Fruit fly (Drosophila melanogaster) whole organism, prepupa: ENCODE results near the gene CG5645.
A peak's percentile ranks its signal among the peaks of the same experiment; 100 is the strongest.

Source experiments
- Blimp-1 ChIP-seq: fragments of 200-800 bp; sonication (Bioruptor generic); optimal IDR thresholded peaks from 3 replicates; lab custom pipeline; 2017; ENCODE audit warnings: missing biosample characterization, missing genetic modification characterization, mild to moderate bottlenecking, moderate library complexity, missing genetic modification reagents
- CG10631 ChIP-seq: fragments of 200-800 bp; sonication (Bioruptor generic); optimal IDR thresholded peaks from 2 replicates; lab custom pipeline; 2016; ENCODE audit warnings: missing biosample characterization, missing genetic modification characterization
- CG11294 ChIP-seq: fragments of 200-800 bp; sonication (Bioruptor generic); IDR thresholded peaks from 2 replicates; pipeline ENCODE4 v1.3.6; 2022; ENCODE audit warnings: missing biosample characterization, missing genetic modification characterization
- CG11762 ChIP-seq: fragments of 200-800 bp; sonication (Bioruptor generic); optimal IDR thresholded peaks from 3 replicates; lab custom pipeline; 2016; ENCODE audit warnings: missing biosample characterization, missing genetic modification characterization; ENCODE audit not compliant: insufficient read depth
- CG15336 ChIP-seq: fragments of 200-800 bp; sonication (Bioruptor generic); IDR thresholded peaks from 2 replicates; pipeline ENCODE4 v1.3.6; 2022; ENCODE audit warnings: missing biosample characterization, missing genetic modification characterization
- CG1621 ChIP-seq: fragments of 200-800 bp; sonication (Bioruptor generic); optimal IDR thresholded peaks from 3 replicates; lab custom pipeline; 2018; ENCODE audit warnings: missing biosample characterization, mild to moderate bottlenecking, missing genetic modification characterization
- CG16779 ChIP-seq: fragments of 200-800 bp; sonication (Bioruptor generic); optimal IDR thresholded peaks from 3 replicates; lab custom pipeline; 2017; ENCODE audit warnings: missing biosample characterization, mild to moderate bottlenecking, missing genetic modification characterization
- CG3032 ChIP-seq: fragments of 200-800 bp; optimal IDR thresholded peaks from 2 replicates; lab custom pipeline; 2019; ENCODE audit warnings: missing biosample characterization, mild to moderate bottlenecking, missing genetic modification characterization, moderate library complexity
- CG32006 ChIP-seq: fragments of 200-800 bp; sonication (Bioruptor generic); optimal IDR thresholded peaks from 3 replicates; lab custom pipeline; 2017; ENCODE audit warnings: missing biosample characterization, mild to moderate bottlenecking, missing genetic modification characterization
- CG34406 ChIP-seq: fragments of 200-800 bp; sonication (Bioruptor generic); optimal IDR thresholded peaks from 3 replicates; lab custom pipeline; 2016; ENCODE audit warnings: missing biosample characterization, missing genetic modification characterization
- CG3919 ChIP-seq: fragments of 200-800 bp; sonication (Bioruptor generic); optimal IDR thresholded peaks from 3 replicates; lab custom pipeline; 2016; ENCODE audit warnings: missing biosample characterization, missing genetic modification characterization
- CG4318 ChIP-seq: fragments of 200-800 bp; sonication (Bioruptor generic); optimal IDR thresholded peaks from 3 replicates; lab custom pipeline; 2017; ENCODE audit warnings: missing biosample characterization, mild to moderate bottlenecking, missing genetic modification characterization
- CG6163 ChIP-seq: fragments of 200-800 bp; sonication (Bioruptor generic); IDR thresholded peaks from 3 replicates; pipeline ENCODE4 v1.3.6; 2022; ENCODE audit warnings: missing biosample characterization, missing genetic modification characterization
- CG6276 ChIP-seq: fragments of 200-800 bp; sonication (Bioruptor generic); optimal IDR thresholded peaks from 2 replicates; lab custom pipeline; 2017; ENCODE audit warnings: missing biosample characterization, mild to moderate bottlenecking, missing genetic modification characterization
- CG6792 ChIP-seq: fragments of 200-800 bp; sonication (Bioruptor generic); optimal IDR thresholded peaks from 3 replicates; lab custom pipeline; 2016; ENCODE audit warnings: missing biosample characterization, missing genetic modification characterization
- CG6808 ChIP-seq: fragments of 200-800 bp; sonication (Bioruptor generic); optimal IDR thresholded peaks from 3 replicates; lab custom pipeline; 2017; ENCODE audit warnings: missing biosample characterization, missing genetic modification characterization, mild to moderate bottlenecking, moderate library complexity, missing genetic modification reagents
- CG6854 ChIP-seq: fragments of 200-800 bp; sonication (Bioruptor generic); optimal IDR thresholded peaks from 2 replicates; lab custom pipeline; 2017; ENCODE audit warnings: missing biosample characterization, mild to moderate bottlenecking, missing genetic modification characterization
- CG7368 ChIP-seq: fragments of 200-800 bp; sonication (Bioruptor generic); optimal IDR thresholded peaks from 3 replicates; lab custom pipeline; 2016; ENCODE audit warnings: missing biosample characterization, missing genetic modification characterization
- CG8119 ChIP-seq: fragments of 200-800 bp; sonication (Bioruptor generic); IDR thresholded peaks from 3 replicates; pipeline ENCODE4 v1.3.6; 2022; ENCODE audit warnings: missing biosample characterization, missing genetic modification characterization
- CG8319 ChIP-seq: fragments of 200-800 bp; sonication (Bioruptor generic); optimal IDR thresholded peaks from 3 replicates; lab custom pipeline; 2016; ENCODE audit warnings: missing biosample characterization, missing genetic modification characterization
- Eip75B ChIP-seq: fragments of 200-800 bp; sonication (Bioruptor generic); optimal IDR thresholded peaks from 3 replicates; lab custom pipeline; 2016; ENCODE audit warnings: missing biosample characterization, missing genetic modification characterization
- Eip93F ChIP-seq: fragments of 200-800 bp; sonication (Bioruptor generic); optimal IDR thresholded peaks from 2 replicates; lab custom pipeline; 2016; ENCODE audit warnings: missing biosample characterization, mild to moderate bottlenecking, missing genetic modification characterization
- Ets21C ChIP-seq: fragments of 200-800 bp; sonication (Bioruptor generic); optimal IDR thresholded peaks from 3 replicates; lab custom pipeline; 2016; ENCODE audit warnings: missing biosample characterization, missing genetic modification characterization
- Ets96B ChIP-seq: fragments of 200-800 bp; optimal IDR thresholded peaks from 2 replicates; lab custom pipeline; 2019; ENCODE audit warnings: missing biosample characterization, mild to moderate bottlenecking, missing genetic modification characterization, moderate library complexity
- Hr38 ChIP-seq: sonication (Bioruptor generic); optimal IDR thresholded peaks from 2 replicates; lab custom pipeline; 2016; ENCODE audit warnings: missing biosample characterization, missing genetic modification characterization
- Hr39 ChIP-seq: fragments of 200-800 bp; sonication (Bioruptor generic); optimal IDR thresholded peaks from 2 replicates; lab custom pipeline; 2016; ENCODE audit warnings: missing biosample characterization, missing genetic modification characterization
- Hr4 ChIP-seq: fragments of 200-800 bp; sonication (Bioruptor generic); optimal IDR thresholded peaks from 3 replicates; lab custom pipeline; 2016; ENCODE audit warnings: missing biosample characterization, missing genetic modification characterization
- Lpt ChIP-seq: fragments of 200-800 bp; sonication (Bioruptor generic); optimal IDR thresholded peaks from 3 replicates; lab custom pipeline; 2016; ENCODE audit warnings: missing biosample characterization, missing genetic modification characterization
- Met ChIP-seq: fragments of 200-800 bp; sonication (Bioruptor generic); optimal IDR thresholded peaks from 3 replicates; lab custom pipeline; 2016; ENCODE audit warnings: missing biosample characterization, missing genetic modification characterization
- OdsH ChIP-seq: fragments of 200-800 bp; sonication (Bioruptor generic); optimal IDR thresholded peaks from 3 replicates; lab custom pipeline; 2016; ENCODE audit warnings: missing biosample characterization, missing genetic modification characterization
- Sox14 ChIP-seq: fragments of 200-800 bp; sonication (Bioruptor generic); optimal IDR thresholded peaks from 3 replicates; lab custom pipeline; 2016; ENCODE audit warnings: missing biosample characterization, missing genetic modification characterization
- Sox15 ChIP-seq: fragments of 200-800 bp; sonication (Bioruptor generic); optimal IDR thresholded peaks from 3 replicates; lab custom pipeline; 2016; ENCODE audit warnings: missing biosample characterization, missing genetic modification characterization
- achi ChIP-seq: fragments of 200-800 bp; sonication (Bioruptor generic); optimal IDR thresholded peaks from 3 replicates; lab custom pipeline; 2016; ENCODE audit warnings: missing biosample characterization, missing genetic modification characterization
- acj6 ChIP-seq: fragments of 200-800 bp; sonication (Bioruptor generic); optimal IDR thresholded peaks from 3 replicates; lab custom pipeline; 2016; ENCODE audit warnings: missing biosample characterization, missing genetic modification characterization
- cyc ChIP-seq: fragments of 200-800 bp; sonication (Bioruptor generic); optimal IDR thresholded peaks from 3 replicates; lab custom pipeline; 2016; ENCODE audit warnings: missing biosample characterization, missing genetic modification characterization
- dac ChIP-seq: fragments of 200-800 bp; sonication (Bioruptor generic); optimal IDR thresholded peaks from 2 replicates; lab custom pipeline; 2017; ENCODE audit warnings: missing biosample characterization, mild to moderate bottlenecking, missing genetic modification characterization
- dsx ChIP-seq: fragments of 200-800 bp; optimal IDR thresholded peaks from 3 replicates; lab custom pipeline; 2019; ENCODE audit warnings: missing biosample characterization, mild to moderate bottlenecking, missing genetic modification characterization, moderate library complexity; ENCODE audit not compliant: poor library complexity, severe bottlenecking
- eg ChIP-seq: fragments of 200-800 bp; sonication (Bioruptor generic); IDR thresholded peaks from 3 replicates; pipeline ENCODE4 v1.3.6; 2022; ENCODE audit warnings: missing biosample characterization, missing genetic modification characterization
- fkh ChIP-seq: fragments of 200-800 bp; sonication (Bioruptor generic); optimal IDR thresholded peaks from 3 replicates; lab custom pipeline; 2017; ENCODE audit warnings: missing biosample characterization, mild to moderate bottlenecking, missing genetic modification characterization, moderate library complexity
- lz ChIP-seq: fragments of 200-800 bp; sonication (Bioruptor generic); optimal IDR thresholded peaks from 3 replicates; lab custom pipeline; 2016; ENCODE audit warnings: missing biosample characterization, missing genetic modification characterization
- pdm3 ChIP-seq: fragments of 200-800 bp; sonication (Bioruptor generic); optimal IDR thresholded peaks from 3 replicates; lab custom pipeline; 2016; ENCODE audit warnings: missing biosample characterization, missing genetic modification characterization
- salr ChIP-seq, 2 experiments: fragments of 200-800 bp; sonication (Bioruptor generic); optimal IDR thresholded peaks; 3 replicates each; lab custom pipeline; 2016 to 2018; ENCODE audit warnings: missing biosample characterization in 2 of 2, missing genetic modification characterization in 2 of 2, mild to moderate bottlenecking in 1 of 2
- spab ChIP-seq: fragments of 200-800 bp; sonication (Bioruptor generic); optimal IDR thresholded peaks from 2 replicates; lab custom pipeline; 2017; ENCODE audit warnings: missing biosample characterization, mild to moderate bottlenecking, missing genetic modification characterization, missing genetic modification reagents
- ss ChIP-seq, 2 experiments: fragments of 200-800 bp; sonication (Bioruptor generic); optimal IDR thresholded peaks; 2 replicates in 1 of 2; 3 replicates in 1 of 2; lab custom pipeline; 2017 to 2018; ENCODE audit warnings: mild to moderate bottlenecking in 2 of 2, missing biosample characterization in 2 of 2, missing genetic modification characterization in 2 of 2, moderate library complexity in 1 of 2
- svp ChIP-seq: fragments of 200-800 bp; sonication (Bioruptor generic); peaks from one replicate; lab custom pipeline; 2016; ENCODE audit warnings: missing biosample characterization, missing genetic modification characterization
- topi ChIP-seq: fragments of 200-800 bp; sonication (Bioruptor generic); optimal IDR thresholded peaks from 3 replicates; lab custom pipeline; 2016; ENCODE audit warnings: missing biosample characterization, missing genetic modification characterization
- vri ChIP-seq: fragments of 200-800 bp; sonication (Bioruptor generic); optimal IDR thresholded peaks from 3 replicates; lab custom pipeline; 2016; ENCODE audit warnings: missing biosample characterization, mild to moderate bottlenecking, missing genetic modification characterization

CG5645 gene

DNA sequence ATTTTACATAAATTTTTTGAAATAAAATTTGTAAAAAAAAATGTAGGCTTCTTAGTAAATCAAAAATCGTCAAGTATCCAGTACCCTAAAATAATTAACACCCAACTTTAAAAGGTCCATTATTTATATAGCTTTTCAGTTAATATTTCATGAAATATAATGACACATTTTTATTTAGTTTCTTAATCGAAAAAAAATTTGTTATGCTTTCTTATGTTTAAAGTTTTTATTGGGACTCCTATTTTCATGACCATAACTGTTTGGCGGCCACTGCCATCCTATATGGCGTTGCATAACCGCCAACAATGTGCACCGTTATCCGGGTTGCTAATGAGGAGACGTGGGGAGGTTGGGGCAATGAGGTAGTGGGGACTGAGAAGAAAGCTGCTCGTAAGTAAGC is 28.0 kb downstream of the CG5645 start (continued):
- TF ChIP-seq pdm3 (GFP tag; lab: Kevin White, UChicago), result no peak
- TF ChIP-seq lz (GFP tag; lab: Kevin White, UChicago), result no peak
- no peak for TF ChIP-seq achi (GFP tag; lab: Kevin White, UChicago)
- peak; percentile 68 for TF ChIP-seq CG8119 (GFP tag; lab: Robert Waterston, UW)
- peak; percentile 64 for TF ChIP-seq CG15336 (GFP tag; lab: Robert Waterston, UW)
- TF ChIP-seq CG6792 (GFP tag; lab: Kevin White, UChicago), result no peak
- TF ChIP-seq ss (GFP tag; optimal IDR thresholded peaks at IDR 0.05; lab: Kevin White, UChicago), result no peak
- TF ChIP-seq CG8319 (GFP tag; lab: Kevin White, UChicago), result no peak
- TF ChIP-seq acj6, result no peak
- TF ChIP-seq Hr38 (GFP tag; lab: Kevin White, UChicago), result no peak
- no peak for TF ChIP-seq Ets21C (GFP tag; lab: Kevin White, UChicago)
- no peak for TF ChIP-seq dsx
- no peak for TF ChIP-seq CG1621 (tag; lab: Kevin White, UChicago)
- TF ChIP-seq Eip93F (GFP tag; lab: Kevin White, UChicago), result no peak
- TF ChIP-seq salr (GFP tag; optimal IDR thresholded peaks at IDR 0.05; lab: Kevin White, UChicago), result no peak
- TF ChIP-seq Hr4 (GFP tag; lab: Kevin White, UChicago), result no peak
- TF ChIP-seq topi, result peak; percentile 40
- no peak for TF ChIP-seq CG34406 (GFP tag; lab: Kevin White, UChicago)
- TF ChIP-seq CG32006 (GFP tag; lab: Kevin White, UChicago), result peak; percentile 10
- TF ChIP-seq CG3032 (tag; lab: Kevin White, UChicago), result no peak
- peak; percentile 40; the same call in 2 of the 3 replicates for TF ChIP-seq CG6163 (GFP tag; lab: Robert Waterston, UW)

DNA sequence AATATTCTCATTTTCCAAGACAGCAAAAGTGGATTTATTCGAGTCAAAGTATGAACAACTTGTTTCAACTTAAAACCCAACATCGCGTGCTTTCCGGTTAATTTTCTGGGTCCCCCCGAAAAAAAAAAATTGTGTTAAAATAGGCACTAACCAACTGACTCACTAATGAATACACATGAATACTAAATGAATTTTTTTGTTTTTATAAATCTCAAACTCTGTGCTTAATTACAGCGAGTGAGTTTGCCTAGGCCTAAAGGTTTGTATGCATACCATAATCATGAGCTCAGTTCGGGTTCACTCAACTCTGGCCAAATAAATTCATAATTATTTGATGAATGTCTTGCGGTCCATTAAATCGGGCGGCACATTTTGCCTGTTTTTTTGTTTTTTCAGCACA is 29.1 kb downstream of the CG5645 start:
- peak; percentile 25 for TF ChIP-seq svp
- TF ChIP-seq Ets21C (GFP tag; lab: Kevin White, UChicago), result no peak
- TF ChIP-seq lz (GFP tag; lab: Kevin White, UChicago), result no peak
- TF ChIP-seq, all 60 proteins: peak for 1

DNA sequence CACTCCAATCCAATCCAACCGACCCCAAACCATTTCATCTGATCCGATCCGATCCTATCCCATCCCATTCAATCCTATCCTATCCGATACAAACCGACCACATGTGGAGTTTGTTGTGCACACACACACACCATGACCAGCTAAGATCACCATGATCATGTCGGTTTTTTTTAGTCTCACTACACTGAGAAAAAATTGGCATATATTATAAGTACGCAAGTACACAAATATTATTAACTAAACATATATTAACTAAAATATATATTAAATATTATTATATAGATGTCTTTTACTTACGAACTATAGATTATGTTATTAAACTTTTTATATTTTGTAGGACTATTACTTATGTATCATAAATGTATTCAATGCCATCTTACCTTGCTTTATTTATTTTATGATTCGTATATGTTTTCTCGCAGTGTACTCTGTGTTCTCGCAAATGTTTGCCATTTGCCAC is 34.6 kb downstream of the CG5645 start:
- TF ChIP-seq CG32006 (GFP tag; lab: Kevin White, UChicago) (peak; percentile 87), CG1621 (tag; lab: Kevin White, UChicago) (no peak), CG7368 (peak; percentile 2), OdsH (GFP tag; lab: Kevin White, UChicago) (peak; percentile 71), CG8319 (GFP tag; lab: Kevin White, UChicago) (no peak), eg (GFP tag; lab: Robert Waterston, UW) (peak; percentile 44; the same call in 1 of the 3 replicates), Met (GFP tag; lab: Kevin White, UChicago) (peak; percentile 15), CG11762 (GFP tag; lab: Kevin White, UChicago) (peak; percentile 46), Eip75B (GFP tag; lab: Kevin White, UChicago) (peak; percentile 5), Sox14 (GFP tag; lab: Kevin White, UChicago) (no peak), Sox15 (GFP tag; lab: Kevin White, UChicago) (peak; percentile 14), Ets21C (GFP tag; lab: Kevin White, UChicago) (no peak), dsx (peak; percentile 81), vri (GFP tag; lab: Kevin White, UChicago) (no peak), CG6854 (no peak), fkh (GFP tag; lab: Kevin White, UChicago) (no peak), CG34406 (GFP tag; lab: Kevin White, UChicago) (peak; percentile 64), CG3919 (GFP tag; lab: Kevin White, UChicago) (peak; percentile 55), Blimp-1 (GFP tag; lab: Kevin White, UChicago) (no peak), Hr39 (GFP tag; lab: Kevin White, UChicago) (no peak), CG16779 (tag; lab: Kevin White, UChicago) (no peak), CG6276 (GFP tag; lab: Kevin White, UChicago) (peak; percentile 63), spab (GFP tag; lab: Kevin White, UChicago) (peak; percentile 59), Ets96B (tag; lab: Kevin White, UChicago) (peak; percentile 81), svp (peak; percentile 49), CG4318 (peak; percentile 67), salr (GFP tag; optimal IDR thresholded peaks at IDR 0.05; lab: Kevin White, UChicago) (peak in 1 of 2 experiments; percentile 72), Lpt (GFP tag; lab: Kevin White, UChicago) (peak; percentile 55), CG6808 (GFP tag; lab: Kevin White, UChicago) (peak; percentile 60), CG10631 (GFP tag; lab: Kevin White, UChicago) (peak; percentile 68), dac (GFP tag; lab: Kevin White, UChicago) (peak; percentile 20), CG11294 (GFP tag; lab: Robert Waterston, UW) (no peak), cyc (GFP tag; lab: Kevin White, UChicago) (no peak)
